Worm (Caenorhabditis elegans) whole organism, young adult: ENCODE data around the gene Y46G5A.15.
A peak's percentile ranks its signal among the peaks of the same experiment; 100 is the strongest.

Experiments
- B0019.2 ChIP-seq: fragments of 200-800 bp; sonication (Bioruptor generic); conservative IDR thresholded peaks from 2 replicates; pipeline ENCODE4 v1.3.6; 2022; ENCODE audit warnings: missing genetic modification reagents, missing genetic modification characterization, missing compliant biosample characterization
- C06A6.2 ChIP-seq: fragments of 200-800 bp; sonication (Bioruptor generic); conservative IDR thresholded peaks from 2 replicates; pipeline ENCODE4 v1.3.6; 2022; ENCODE audit warnings: missing genetic modification characterization, missing compliant biosample characterization
- D2030.7 ChIP-seq: fragments of 200-800 bp; sonication (Bioruptor generic); IDR thresholded peaks from 2 replicates; pipeline ENCODE4 v1.3.6; 2022; ENCODE audit warnings: missing genetic modification reagents, missing genetic modification characterization, missing compliant biosample characterization
- F10E7.11 ChIP-seq: sonication (generic microtip); optimal IDR thresholded peaks from 2 replicates; lab custom pipeline; 2017; ENCODE audit warnings: mild to moderate bottlenecking, missing genetic modification characterization, moderate library complexity, missing compliant biosample characterization
- F22D6.2 ChIP-seq: sonication (generic microtip); optimal IDR thresholded peaks from 2 replicates; lab custom pipeline; 2016; ENCODE audit warnings: mild to moderate bottlenecking, missing genetic modification characterization, missing compliant biosample characterization
- F23B12.7 ChIP-seq: sonication (generic microtip); optimal IDR thresholded peaks from 2 replicates; lab custom pipeline; 2017; ENCODE audit warnings: missing genetic modification characterization, mild to moderate bottlenecking, missing compliant biosample characterization, antibody characterized with exemption, moderate library complexity; ENCODE audit not compliant: insufficient read depth
- F49E8.2 ChIP-seq: sonication (generic microtip); optimal IDR thresholded peaks from 3 replicates; lab custom pipeline; 2017; ENCODE audit warnings: missing genetic modification characterization, mild to moderate bottlenecking, missing compliant biosample characterization, antibody characterized with exemption, moderate library complexity; ENCODE audit not compliant: insufficient read depth
- T26A5.8 ChIP-seq: sonication (generic microtip); optimal IDR thresholded peaks from 2 replicates; lab custom pipeline; 2016; ENCODE audit warnings: missing genetic modification characterization, missing compliant biosample characterization
- Y53F4B.3 ChIP-seq: fragments of 200-800 bp; sonication (Bioruptor generic); IDR thresholded peaks from 2 replicates; pipeline ENCODE4 v1.3.6; 2022; ENCODE audit warnings: missing genetic modification reagents, missing genetic modification characterization, missing compliant biosample characterization
- Y53G8AR.9 ChIP-seq: fragments of 200-800 bp; sonication (Bioruptor generic); conservative IDR thresholded peaks from 2 replicates; pipeline ENCODE4 v1.3.6; 2022; ENCODE audit warnings: missing genetic modification reagents, missing genetic modification characterization, missing compliant biosample characterization
- Y67H2A.10 ChIP-seq: fragments of 200-800 bp; sonication (Bioruptor generic); conservative IDR thresholded peaks from 2 replicates; pipeline ENCODE4 v1.3.6; 2022; ENCODE audit warnings: missing genetic modification reagents, missing genetic modification characterization, missing compliant biosample characterization
- Y79H2A.3 ChIP-seq: fragments of 200-800 bp; sonication (Bioruptor generic); conservative IDR thresholded peaks from 2 replicates; pipeline ENCODE4 v1.3.6; 2022; ENCODE audit warnings: missing genetic modification reagents, missing genetic modification characterization, missing compliant biosample characterization
- akir-1 ChIP-seq: fragments of 200-800 bp; sonication (Bioruptor generic); optimal IDR thresholded peaks from 2 replicates; lab custom pipeline; 2018; ENCODE audit warnings: mild to moderate bottlenecking, missing genetic modification characterization, moderate library complexity, missing compliant biosample characterization
- athp-1 ChIP-seq: sonication (generic microtip); optimal IDR thresholded peaks from 2 replicates; lab custom pipeline; 2017; ENCODE audit warnings: mild to moderate bottlenecking, missing genetic modification characterization, missing compliant biosample characterization
- attf-5 ChIP-seq: fragments of 200-800 bp; sonication (Bioruptor generic); optimal IDR thresholded peaks from 2 replicates; lab custom pipeline; 2018; ENCODE audit warnings: mild to moderate bottlenecking, missing genetic modification characterization, missing compliant biosample characterization
- bed-1 ChIP-seq: fragments of 200-800 bp; sonication (Bioruptor generic); IDR thresholded peaks from 2 replicates; pipeline ENCODE4 v1.3.6; 2022; ENCODE audit warnings: missing genetic modification reagents, missing genetic modification characterization, missing compliant biosample characterization
- bed-2 ChIP-seq: fragments of 200-800 bp; sonication (Bioruptor generic); IDR thresholded peaks from 2 replicates; pipeline ENCODE4 v1.3.6; 2022; ENCODE audit warnings: missing genetic modification reagents, missing genetic modification characterization, missing compliant biosample characterization
- cebp-1 ChIP-seq, 2 experiments: fragments of 200-800 bp in 1 of 2; sonication (Bioruptor generic) in 1 of 2; sonication (generic microtip) in 1 of 2; IDR thresholded peaks in 1 of 2; optimal IDR thresholded peaks in 1 of 2; 2 replicates each; pipeline versions ENCODE4 v1.3.6 to Lab custom; 2017 to 2022; ENCODE audit warnings: missing compliant biosample characterization in 2 of 2, missing genetic modification characterization in 2 of 2, mild to moderate bottlenecking in 1 of 2, missing genetic modification reagents in 1 of 2, moderate library complexity in 1 of 2
- ceh-100 ChIP-seq: fragments of 200-800 bp; sonication (Bioruptor generic); IDR thresholded peaks from 2 replicates; pipeline ENCODE4 v1.3.6; 2022; ENCODE audit warnings: missing genetic modification reagents, missing genetic modification characterization, missing compliant biosample characterization
- ceh-40 ChIP-seq: fragments of 200-800 bp; sonication (Bioruptor generic); IDR thresholded peaks from 2 replicates; pipeline ENCODE4 v1.3.6; 2022; ENCODE audit warnings: missing genetic modification characterization, missing compliant biosample characterization
- ceh-79 ChIP-seq: sonication (generic microtip); optimal IDR thresholded peaks from 2 replicates; lab custom pipeline; 2017; ENCODE audit warnings: mild to moderate bottlenecking, missing genetic modification characterization, missing compliant biosample characterization
- chd-7 ChIP-seq: sonication (generic microtip); optimal IDR thresholded peaks from 2 replicates; lab custom pipeline; 2016; ENCODE audit warnings: mild to moderate bottlenecking, missing genetic modification characterization, moderate library complexity, missing compliant biosample characterization
- die-1 ChIP-seq: sonication (generic microtip); optimal IDR thresholded peaks from 2 replicates; lab custom pipeline; 2016; ENCODE audit warnings: missing genotype, mild to moderate bottlenecking, missing genetic modification characterization, missing compliant biosample characterization
- efl-1 ChIP-seq: fragments of 150-350 bp; optimal IDR thresholded peaks from 2 replicates; lab custom pipeline; 2014; ENCODE audit warnings: missing biosample characterization, missing genetic modification reagents, missing genetic modification characterization
- egl-18 ChIP-seq: fragments of 200-800 bp; sonication (Bioruptor generic); IDR thresholded peaks from 2 replicates; pipeline ENCODE4 v1.3.6; 2022; ENCODE audit warnings: missing genetic modification reagents, missing genetic modification characterization, missing compliant biosample characterization
- egl-44 ChIP-seq: fragments of 200-800 bp; sonication (Bioruptor generic); IDR thresholded peaks from 2 replicates; pipeline ENCODE4 v1.3.6; 2022; ENCODE audit warnings: missing genetic modification reagents, missing genetic modification characterization, missing compliant biosample characterization
- ekl-4 ChIP-seq: fragments of 200-800 bp; sonication (Bioruptor generic); IDR thresholded peaks from 2 replicates; pipeline ENCODE4 v1.3.6; 2022; ENCODE audit warnings: missing genetic modification reagents, missing genetic modification characterization, missing compliant biosample characterization
- him-1 ChIP-seq: sonication (generic microtip); optimal IDR thresholded peaks from 2 replicates; lab custom pipeline; 2016; ENCODE audit warnings: missing genotype, missing genetic modification reagents, missing genetic modification characterization, missing compliant biosample characterization
- hlh-26 ChIP-seq: fragments of 200-800 bp; sonication (Bioruptor generic); conservative IDR thresholded peaks from 2 replicates; pipeline ENCODE4 v1.3.6; 2022; ENCODE audit warnings: missing genetic modification reagents, missing genetic modification characterization, missing compliant biosample characterization
- hmg-1.2 ChIP-seq: fragments of 200-800 bp; sonication (Bioruptor generic); IDR thresholded peaks from 2 replicates; pipeline ENCODE4 v1.3.6; 2022; ENCODE audit warnings: missing genetic modification reagents, missing genetic modification characterization, missing compliant biosample characterization
- hrde-1 ChIP-seq: sonication (generic microtip); optimal IDR thresholded peaks from 2 replicates; lab custom pipeline; 2016; ENCODE audit warnings: missing genetic modification characterization, mild to moderate bottlenecking, missing compliant biosample characterization, moderate library complexity, missing genotype, missing genetic modification reagents, borderline replicate concordance
- let-526 ChIP-seq: fragments of 200-800 bp; sonication (Bioruptor generic); IDR thresholded peaks from 2 replicates; pipeline ENCODE4 v1.3.6; 2022; ENCODE audit warnings: missing genetic modification reagents, missing genetic modification characterization, missing compliant biosample characterization
- let-607 ChIP-seq, 2 experiments: fragments of 200-800 bp in 1 of 2; sonication (Bioruptor generic) in 1 of 2; sonication (generic microtip) in 1 of 2; optimal IDR thresholded peaks; 2 replicates each; lab custom pipeline; 2016 to 2018; ENCODE audit warnings: mild to moderate bottlenecking in 2 of 2, missing compliant biosample characterization in 2 of 2, missing genetic modification characterization in 2 of 2, moderate library complexity in 2 of 2, missing genotype in 1 of 2
- lin-54 ChIP-seq: fragments of 200-800 bp; sonication (Bioruptor generic); optimal IDR thresholded peaks from 2 replicates; lab custom pipeline; 2018; ENCODE audit warnings: mild to moderate bottlenecking, missing genetic modification characterization, missing compliant biosample characterization
- lsl-1 ChIP-seq: fragments of 200-800 bp; sonication (Bioruptor generic); optimal IDR thresholded peaks from 2 replicates; lab custom pipeline; 2018; ENCODE audit warnings: mild to moderate bottlenecking, missing genetic modification characterization, moderate library complexity, missing compliant biosample characterization
- madf-3 ChIP-seq: fragments of 200-800 bp; sonication (Bioruptor generic); IDR thresholded peaks from 2 replicates; pipeline ENCODE4 v1.3.6; 2022; ENCODE audit warnings: missing genetic modification reagents, missing genetic modification characterization, missing compliant biosample characterization
- madf-8 ChIP-seq: fragments of 200-800 bp; sonication (Bioruptor generic); conservative IDR thresholded peaks from 2 replicates; pipeline ENCODE4 v1.3.6; 2022; ENCODE audit warnings: missing genetic modification reagents, missing genetic modification characterization, missing compliant biosample characterization
- nfya-2 ChIP-seq: fragments of 200-800 bp; sonication (Bioruptor generic); IDR thresholded peaks from 2 replicates; pipeline ENCODE4 v1.3.6; 2022; ENCODE audit warnings: missing genetic modification reagents, missing genetic modification characterization, missing compliant biosample characterization
- nhr-90 ChIP-seq: sonication (generic microtip); optimal IDR thresholded peaks from 2 replicates; lab custom pipeline; 2016; ENCODE audit warnings: missing genotype, mild to moderate bottlenecking, missing genetic modification characterization, missing compliant biosample characterization
- rcor-1 ChIP-seq: fragments of 200-800 bp; sonication (Bioruptor generic); IDR thresholded peaks from 2 replicates; pipeline ENCODE4 v1.3.6; 2022; ENCODE audit warnings: missing genetic modification reagents, missing genetic modification characterization, missing compliant biosample characterization
- rec-8 ChIP-seq, 2 experiments: sonication (generic microtip); optimal IDR thresholded peaks; 2 replicates each; lab custom pipeline; 2016; ENCODE audit warnings: mild to moderate bottlenecking in 2 of 2, missing genetic modification characterization in 2 of 2, missing genetic modification reagents in 2 of 2, missing genotype in 2 of 2, missing biosample characterization in 1 of 2, missing compliant biosample characterization in 1 of 2, moderate library complexity in 1 of 2
- snpc-1.3 ChIP-seq: sonication (generic microtip); optimal IDR thresholded peaks from 2 replicates; lab custom pipeline; 2017; ENCODE audit warnings: missing genetic modification characterization, mild to moderate bottlenecking, missing compliant biosample characterization, antibody characterized with exemption, moderate library complexity, missing genotype, missing genetic modification reagents; ENCODE audit not compliant: insufficient read depth
- snpc-3.4 ChIP-seq: sonication (generic microtip); optimal IDR thresholded peaks from 2 replicates; lab custom pipeline; 2017; ENCODE audit warnings: missing genetic modification characterization, mild to moderate bottlenecking, missing compliant biosample characterization, antibody characterized with exemption, moderate library complexity, missing genotype, missing genetic modification reagents
- unc-130 ChIP-seq: sonication (generic microtip); optimal IDR thresholded peaks from 2 replicates; lab custom pipeline; 2016; ENCODE audit warnings: missing genetic modification reagents, missing genetic modification characterization, missing compliant biosample characterization
- xnd-1 ChIP-seq: sonication (generic microtip); optimal IDR thresholded peaks from 2 replicates; lab custom pipeline; 2016; ENCODE audit warnings: missing genotype, missing genetic modification reagents, missing genetic modification characterization, missing compliant biosample characterization
- zfh-2 ChIP-seq: fragments of 200-800 bp; sonication (Bioruptor generic); conservative IDR thresholded peaks from 2 replicates; pipeline ENCODE4 v1.3.6; 2022; ENCODE audit warnings: missing genetic modification reagents, missing genetic modification characterization, missing compliant biosample characterization
- ztf-3 ChIP-seq: fragments of 200-800 bp; sonication (Bioruptor generic); optimal IDR thresholded peaks from 2 replicates; lab custom pipeline; 2018; ENCODE audit warnings: mild to moderate bottlenecking, missing genetic modification characterization, missing compliant biosample characterization

The Y46G5A.15 gene

ce11 chrII:12768167-12768712, 17.0 kb downstream of the Y46G5A.15 start, which contains the start of the genes vps-2 and tiar-2 (continued):
- TF ChIP-seq F10E7.11, result no peak
- TF ChIP-seq ztf-3 (GFP tag; lab: Kevin White, UChicago), result no peak
- no peak for TF ChIP-seq nhr-90 (tag; lab: Kevin White, UChicago)
- no peak for TF ChIP-seq F49E8.2
- TF ChIP-seq ceh-100 (GFP tag; lab: Robert Waterston, UW), result no peak
- no peak for TF ChIP-seq Y53F4B.3 (GFP tag; lab: Robert Waterston, UW)
- no peak for TF ChIP-seq C06A6.2 (GFP tag; lab: Robert Waterston, UW)
- peak; percentile 39 for TF ChIP-seq lin-54 (GFP tag; lab: Kevin White, UChicago)
- TF ChIP-seq Y67H2A.10 (GFP tag; lab: Robert Waterston, UW), result no peak
- TF ChIP-seq efl-1 (GFP tag; lab: Kevin White, UChicago), result no peak
- no peak for TF ChIP-seq egl-44
- TF ChIP-seq T26A5.8 (tag; lab: Kevin White, UChicago), result no peak
- TF ChIP-seq lsl-1 (GFP tag; lab: Kevin White, UChicago), result peak; percentile 2
- TF ChIP-seq akir-1 (GFP tag; lab: Kevin White, UChicago), result no peak
- TF ChIP-seq bed-1 (GFP tag; lab: Robert Waterston, UW), result no peak
- TF ChIP-seq madf-8, result no peak
- no peak; the same call in 1 of the 2 replicates for TF ChIP-seq cebp-1 (GFP tag; IDR thresholded peaks at IDR 0.05; lab: Robert Waterston, UW)
- TF ChIP-seq cebp-1 (tag; optimal IDR thresholded peaks at IDR 0.05; lab: Kevin White, UChicago), result peak; percentile 87
- no peak for TF ChIP-seq D2030.7
- TF ChIP-seq bed-2 (GFP tag; lab: Robert Waterston, UW), result no peak
- no peak for TF ChIP-seq xnd-1 (tag; lab: Kevin White, UChicago)
- no peak for TF ChIP-seq unc-130 (GFP tag; lab: Kevin White, UChicago)
- no peak for TF ChIP-seq ceh-40 (GFP tag; lab: Robert Waterston, UW)
- TF ChIP-seq die-1 (tag; lab: Kevin White, UChicago), result no peak
- peak; percentile 22 for TF ChIP-seq snpc-3.4 (tag; lab: Kevin White, UChicago)
- no peak for TF ChIP-seq egl-18 (GFP tag; lab: Robert Waterston, UW)
- TF ChIP-seq Y79H2A.3 (GFP tag; lab: Robert Waterston, UW), result no peak
- no peak for TF ChIP-seq F22D6.2 (tag; lab: Kevin White, UChicago)
- TF ChIP-seq B0019.2 (GFP tag; lab: Robert Waterston, UW), result no peak
- peak; percentile 90 for TF ChIP-seq attf-5 (GFP tag; lab: Kevin White, UChicago)
- TF ChIP-seq chd-7, result no peak
- TF ChIP-seq let-526 (GFP tag; lab: Robert Waterston, UW), result no peak
- TF ChIP-seq rcor-1 (GFP tag; lab: Robert Waterston, UW), result no peak
- no peak for TF ChIP-seq him-1
- TF ChIP-seq nfya-2 (GFP tag; lab: Robert Waterston, UW), result no peak
- peak in 1 of 2 experiments; percentile 36 for TF ChIP-seq let-607 (tag; optimal IDR thresholded peaks at IDR 0.05; lab: Kevin White, UChicago)
- no peak for TF ChIP-seq snpc-1.3 (tag; lab: Kevin White, UChicago)
- TF ChIP-seq ceh-79, result no peak
- TF ChIP-seq Y53G8AR.9 (GFP tag; lab: Robert Waterston, UW), result 0 out of 2 replicates have a peak, but pooled peaks have one; percentile 35
- no peak for TF ChIP-seq hlh-26
- TF ChIP-seq hmg-1.2 (GFP tag; lab: Robert Waterston, UW), result peak; percentile 54
- no peak for TF ChIP-seq athp-1
- no peak for TF ChIP-seq zfh-2 (GFP tag; lab: Robert Waterston, UW)
- TF ChIP-seq madf-3 (GFP tag; lab: Robert Waterston, UW), result no peak
- TF ChIP-seq ekl-4, result no peak
- no peak for TF ChIP-seq F23B12.7 (tag; lab: Kevin White, UChicago)
- TF ChIP-seq rec-8 (tag; optimal IDR thresholded peaks at IDR 0.05; lab: Kevin White, UChicago), result no peak
- TF ChIP-seq hrde-1 (tag; lab: Kevin White, UChicago), result no peak
